Worm (Caenorhabditis elegans) whole organism, L1 larva: ENCODE data around the gene snx-13.
A peak's percentile ranks its signal among the peaks of the same experiment; 100 is the strongest.

Experiments
- C04F5.9 ChIP-seq: sonication (generic microtip); optimal IDR thresholded peaks from 2 replicates; lab custom pipeline; 2016; ENCODE audit warnings: missing genetic modification characterization, missing compliant biosample characterization
- F16B12.6 ChIP-seq: fragments of 150-350 bp; optimal IDR thresholded peaks from 2 replicates; lab custom pipeline; 2014; ENCODE audit warnings: missing biosample characterization, missing genetic modification characterization
- Y116A8C.19 ChIP-seq: sonication (generic microtip); optimal IDR thresholded peaks from 2 replicates; lab custom pipeline; 2016; ENCODE audit warnings: missing compliant biosample characterization, missing genetic modification characterization, borderline replicate concordance
- alr-1 ChIP-seq: fragments of 200-800 bp; sonication (Bioruptor generic); optimal IDR thresholded peaks from 2 replicates; lab custom pipeline; 2018; ENCODE audit warnings: borderline replicate concordance, mild to moderate bottlenecking, missing genetic modification characterization, missing compliant biosample characterization
- ceh-8 ChIP-seq: fragments of 200-800 bp; sonication (Bioruptor generic); optimal IDR thresholded peaks from 2 replicates; lab custom pipeline; 2018; ENCODE audit warnings: mild to moderate bottlenecking, missing genetic modification characterization, moderate library complexity, missing compliant biosample characterization
- ceh-90 ChIP-seq: sonication (generic microtip); optimal IDR thresholded peaks from 2 replicates; lab custom pipeline; 2016; ENCODE audit warnings: missing genetic modification characterization, missing compliant biosample characterization
- ces-1 ChIP-seq: fragments of 150-350 bp; optimal IDR thresholded peaks from 2 replicates; lab custom pipeline; 2014; ENCODE audit warnings: missing biosample characterization, missing genetic modification reagents, missing genetic modification characterization
- dpl-1 ChIP-seq, 3 experiments: fragments of 150-350 bp in 2 of 3; sonication (generic microtip) in 1 of 3; optimal IDR thresholded peaks; 2 replicates each; lab custom pipeline; 2014 to 2017; ENCODE audit warnings: missing biosample characterization in 3 of 3, missing genetic modification characterization in 3 of 3, missing genetic modification reagents in 3 of 3
- efl-1 ChIP-seq, 4 experiments: fragments of 150-350 bp; optimal IDR thresholded peaks in 3 of 4; peaks in 1 of 4; 1 replicate in 1 of 4; 2 replicates in 3 of 4; lab custom pipeline; 2014; ENCODE audit warnings: missing biosample characterization in 2 of 4, missing genetic modification characterization in 2 of 4, missing genetic modification reagents in 2 of 4
- egl-27 ChIP-seq, 2 experiments: fragments of 150-350 bp in 1 of 2; sonication (generic microtip); optimal IDR thresholded peaks; 3 replicates each; lab custom pipeline; 2017 to 2018; ENCODE audit warnings: missing biosample characterization in 2 of 2, missing genetic modification characterization in 2 of 2, missing genetic modification reagents in 2 of 2
- elt-3 ChIP-seq, 6 experiments: fragments of 150-350 bp in 1 of 6; sonication (generic microtip); optimal IDR thresholded peaks; 2 replicates each; lab custom pipeline; 2017 to 2018; ENCODE audit warnings: missing biosample characterization in 6 of 6, missing genetic modification characterization in 6 of 6, inconsistent platforms in 1 of 6
- ets-5 ChIP-seq: fragments of 200-800 bp; sonication (Bioruptor generic); IDR thresholded peaks from 2 replicates; pipeline ENCODE4 v1.3.6; 2022; ENCODE audit warnings: missing genetic modification characterization, missing compliant biosample characterization
- grh-1 ChIP-seq: fragments of 200-800 bp; sonication (Bioruptor generic); IDR thresholded peaks from 2 replicates; pipeline ENCODE4 v1.3.6; 2022; ENCODE audit warnings: missing genetic modification reagents, missing genetic modification characterization, missing compliant biosample characterization
- lin-14 ChIP-seq: fragments of 200-800 bp; sonication (Bioruptor generic); optimal IDR thresholded peaks from 2 replicates; lab custom pipeline; 2018; ENCODE audit warnings: mild to moderate bottlenecking, missing genetic modification characterization, moderate library complexity, missing compliant biosample characterization
- lin-35 ChIP-seq, 2 experiments: fragments of 150-350 bp; optimal IDR thresholded peaks; 2 replicates each; lab custom pipeline; 2014; ENCODE audit warnings: missing biosample characterization in 2 of 2, missing genetic modification characterization in 2 of 2, missing genetic modification reagents in 2 of 2
- lsy-2 ChIP-seq, 2 experiments: fragments of 150-350 bp; optimal IDR thresholded peaks; 2 replicates each; lab custom pipeline; 2014; ENCODE audit warnings: missing biosample characterization in 2 of 2, missing genetic modification characterization in 2 of 2
- mab-9 ChIP-seq: fragments of 200-800 bp; sonication (Bioruptor generic); IDR thresholded peaks from 2 replicates; pipeline ENCODE4 v1.3.6; 2022; ENCODE audit warnings: missing genetic modification reagents, missing genetic modification characterization, missing compliant biosample characterization
- nhr-11 ChIP-seq: fragments of 150-350 bp; optimal IDR thresholded peaks from 2 replicates; lab custom pipeline; 2014; ENCODE audit warnings: missing biosample characterization, missing genetic modification characterization
- nhr-19 ChIP-seq: fragments of 200-800 bp; sonication (Bioruptor generic); conservative IDR thresholded peaks from 2 replicates; pipeline ENCODE4 v1.3.6; 2022; ENCODE audit warnings: missing genetic modification characterization, missing compliant biosample characterization
- nhr-237 ChIP-seq: fragments of 150-350 bp; optimal IDR thresholded peaks from 2 replicates; lab custom pipeline; 2014; ENCODE audit warnings: missing biosample characterization, missing genetic modification characterization
- nhr-71 ChIP-seq: sonication (generic microtip); optimal IDR thresholded peaks from 2 replicates; lab custom pipeline; 2016; ENCODE audit warnings: mild to moderate bottlenecking, missing genetic modification characterization, moderate library complexity, missing compliant biosample characterization
- nhr-76 ChIP-seq: sonication (generic microtip); optimal IDR thresholded peaks from 2 replicates; lab custom pipeline; 2017; ENCODE audit warnings: missing biosample characterization, missing genetic modification characterization
- nhr-84 ChIP-seq: sonication (generic microtip); optimal IDR thresholded peaks from 2 replicates; lab custom pipeline; 2017; ENCODE audit warnings: missing biosample characterization, missing genetic modification characterization
- nhr-85 ChIP-seq: sonication (generic microtip); peaks from one replicate; lab custom pipeline; 2016; ENCODE audit warnings: missing genetic modification characterization, inconsistent platforms, missing compliant biosample characterization
- pqm-1 ChIP-seq: sonication (generic microtip); optimal IDR thresholded peaks from 3 replicates; lab custom pipeline; 2017; ENCODE audit warnings: missing biosample characterization, missing genetic modification characterization
- rnt-1 ChIP-seq: sonication (generic microtip); optimal IDR thresholded peaks from 2 replicates; lab custom pipeline; 2016; ENCODE audit warnings: mild to moderate bottlenecking, missing genetic modification characterization, moderate library complexity, missing compliant biosample characterization
- skn-1 ChIP-seq: fragments of 150-350 bp; optimal IDR thresholded peaks from 2 replicates; lab custom pipeline; 2014; ENCODE audit warnings: missing biosample characterization, missing genetic modification characterization
- snu-23 ChIP-seq: sonication (generic microtip); optimal IDR thresholded peaks from 2 replicates; lab custom pipeline; 2016; ENCODE audit warnings: missing genetic modification characterization, missing compliant biosample characterization
- sox-4 ChIP-seq: sonication (generic microtip); optimal IDR thresholded peaks from 2 replicates; lab custom pipeline; 2016; ENCODE audit warnings: missing genetic modification characterization, missing compliant biosample characterization
- unc-130 ChIP-seq: fragments of 150-350 bp; optimal IDR thresholded peaks from 2 replicates; lab custom pipeline; 2017; ENCODE audit warnings: missing biosample characterization, missing genetic modification characterization, inconsistent platforms
- unc-62 ChIP-seq: fragments of 150-350 bp; optimal IDR thresholded peaks from 2 replicates; lab custom pipeline; 2014; ENCODE audit warnings: missing biosample characterization, missing genetic modification reagents, missing genetic modification characterization
- unc-98 ChIP-seq: fragments of 200-800 bp; sonication (Bioruptor generic); IDR thresholded peaks from 2 replicates; pipeline ENCODE4 v1.3.6; 2022; ENCODE audit warnings: missing genetic modification characterization, missing compliant biosample characterization
- vab-15 ChIP-seq: sonication (generic microtip); optimal IDR thresholded peaks from 2 replicates; lab custom pipeline; 2017; ENCODE audit warnings: missing genotype, mild to moderate bottlenecking, missing genetic modification characterization, missing compliant biosample characterization
- xbp-1 ChIP-seq: sonication (generic microtip); optimal IDR thresholded peaks from 2 replicates; lab custom pipeline; 2016; ENCODE audit warnings: missing genetic modification characterization, missing compliant biosample characterization
- zag-1 ChIP-seq: fragments of 150-350 bp; optimal IDR thresholded peaks from 2 replicates; lab custom pipeline; 2014; ENCODE audit warnings: missing biosample characterization, missing genetic modification characterization

Gene snx-13

DNA sequence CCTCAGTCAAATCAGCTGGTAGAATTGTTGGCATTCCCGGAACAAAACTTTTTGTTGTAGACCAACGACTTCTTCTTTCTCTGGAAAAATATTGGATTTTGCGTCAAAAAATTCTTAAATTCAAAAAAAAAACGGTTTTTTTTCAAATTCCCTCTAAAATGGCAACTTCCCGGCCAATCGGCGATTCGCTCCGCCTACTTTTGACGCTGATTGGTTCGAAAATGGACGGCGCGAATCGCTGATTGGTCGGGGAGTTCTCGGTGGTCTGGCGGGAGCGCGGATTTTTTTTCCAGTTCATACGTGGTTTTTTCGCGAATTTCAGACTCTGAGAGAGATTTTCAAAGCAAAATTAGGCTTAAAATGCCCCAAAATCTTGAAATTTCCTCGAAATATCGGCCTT, 21.6 kb upstream of the snx-13 start:
- TF ChIP-seq dpl-1 (GFP tag; optimal IDR thresholded peaks at IDR 0.05; lab: Kevin White, UChicago) (peak in 1 of 3 experiments; percentile 11), efl-1 (optimal IDR thresholded peaks at IDR 0.05; lab: Kevin White, UChicago) (no peak), efl-1 (GFP tag; optimal IDR thresholded peaks at IDR 0.05 in 1 of 2; lab: Kevin White, UChicago) (peak; percentile 30 to 45), nhr-84 (tag; lab: Kevin White, UChicago) (no peak)

DNA sequence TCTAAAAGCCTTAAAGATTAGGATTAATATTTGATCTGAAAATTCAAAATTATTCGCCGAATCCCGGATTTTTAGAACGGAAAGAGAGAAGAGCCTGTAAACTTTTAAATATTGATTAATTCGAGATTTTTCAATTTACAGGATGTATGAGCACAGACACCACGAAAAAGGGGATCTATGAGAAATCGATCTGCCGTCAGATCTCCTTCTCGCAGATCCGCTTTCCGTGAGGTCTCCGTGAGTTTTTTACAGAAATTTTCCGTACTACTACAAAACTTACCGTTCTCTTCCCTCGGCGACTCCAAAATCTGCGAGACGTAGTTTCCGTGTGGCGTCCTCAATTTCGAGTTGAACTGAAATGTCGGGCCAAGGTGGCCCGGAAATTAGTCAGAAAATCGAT, 21.0 kb upstream of the snx-13 start:
- 0 out of 2 replicates have a peak, but pooled peaks have one; percentile 29 for TF ChIP-seq unc-98 (GFP tag; lab: Robert Waterston, UW)
- TF ChIP-seq ces-1 (GFP tag; lab: Kevin White, UChicago), result no peak

DNA sequence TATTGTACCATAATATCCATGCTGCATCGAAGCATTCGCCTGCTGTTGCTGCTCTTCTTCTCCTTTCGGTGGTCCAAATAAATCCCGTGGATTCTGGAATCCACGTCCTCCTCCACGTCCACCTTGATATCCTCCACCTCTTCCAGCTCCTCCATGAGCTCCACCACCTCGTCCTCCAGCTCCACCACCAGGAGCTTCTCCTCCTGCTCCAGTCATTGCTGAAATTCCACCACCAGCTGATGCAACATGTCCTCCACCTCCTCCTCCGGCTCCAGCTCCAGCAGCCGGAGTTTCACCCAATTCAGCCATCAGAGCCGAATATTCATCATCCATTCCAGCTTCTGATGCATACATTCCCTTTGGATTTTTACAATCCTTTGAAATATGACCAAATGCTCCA, 18.3 kb upstream of the snx-13 start:
- TF ChIP-seq vab-15, result no peak
- no peak for TF ChIP-seq unc-130
- no peak for TF ChIP-seq mab-9 (GFP tag; lab: Robert Waterston, UW)
- TF ChIP-seq egl-27 (tag; optimal IDR thresholded peaks at IDR 0.05; lab: Kevin White, UChicago), result no peak
- TF ChIP-seq F16B12.6 (tag; lab: Kevin White, UChicago), result no peak
- no peak for TF ChIP-seq ceh-8 (GFP tag; lab: Kevin White, UChicago)

DNA sequence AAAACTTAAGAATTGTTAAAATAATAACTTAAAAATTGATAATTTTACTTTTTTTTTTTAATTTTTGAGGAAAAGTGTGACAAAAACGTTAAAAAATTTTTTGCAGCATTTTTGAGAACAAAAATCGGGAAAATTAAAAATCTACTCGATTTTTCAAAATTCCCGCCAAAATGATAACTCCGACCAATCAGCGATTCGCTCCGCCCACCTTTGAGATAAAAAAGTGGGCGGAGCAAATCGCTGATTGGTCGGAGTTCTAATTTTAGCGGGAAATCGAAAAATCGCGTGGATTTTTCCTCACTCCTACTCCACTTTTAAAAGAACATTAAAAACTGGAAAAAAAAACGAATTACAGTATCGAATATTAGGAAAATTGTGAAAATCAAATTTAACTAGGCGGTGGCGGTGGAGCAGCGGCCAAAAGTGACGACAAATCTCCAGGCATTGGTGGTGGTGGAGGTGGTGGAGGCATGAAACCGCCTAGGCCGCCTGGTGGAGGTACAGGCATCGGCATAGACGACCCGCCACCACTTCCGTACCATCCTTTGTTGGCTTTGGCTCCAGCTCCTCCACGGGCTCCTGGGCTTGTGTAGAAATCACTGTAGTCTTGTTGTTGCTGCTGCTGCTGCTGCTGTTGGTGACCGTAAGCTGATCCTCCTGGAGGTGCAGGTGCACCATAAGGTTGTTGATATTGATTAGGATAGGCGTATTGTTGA, 17.1 kb upstream of the snx-13 start:
- TF ChIP-seq C04F5.9 (tag; lab: Kevin White, UChicago) (no peak), lin-35 (GFP tag; optimal IDR thresholded peaks at IDR 0.05; lab: Kevin White, UChicago) (no peak), dpl-1 (GFP tag; optimal IDR thresholded peaks at IDR 0.05; lab: Kevin White, UChicago) (peak in 2 of 3 experiments; percentile 20 to 38), sox-4 (tag; lab: Kevin White, UChicago) (no peak), efl-1 (optimal IDR thresholded peaks at IDR 0.05; lab: Kevin White, UChicago) (peak; percentile 17 to 22), efl-1 (GFP tag; optimal IDR thresholded peaks at IDR 0.05 in 1 of 2; lab: Kevin White, UChicago) (peak in 1 of 2 experiments; percentile 72)

DNA sequence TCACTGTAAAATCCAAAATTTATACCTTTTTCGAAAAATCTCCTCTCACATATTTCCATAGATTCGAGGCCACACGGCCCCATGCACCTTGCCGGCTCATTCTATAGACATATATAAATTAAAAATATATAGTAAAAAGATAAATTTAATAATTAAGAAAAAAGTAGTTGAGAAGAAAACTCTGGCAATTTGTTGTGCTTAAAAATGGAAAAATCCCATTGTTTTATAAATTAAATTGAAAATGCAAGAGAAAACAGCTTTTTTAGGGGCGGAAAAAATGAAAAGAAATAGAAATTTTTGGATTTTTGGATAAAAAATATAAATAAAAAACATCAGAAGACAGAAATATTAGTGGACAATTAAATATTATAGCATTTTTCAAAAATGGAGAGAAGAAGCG, 16.4 kb upstream of the snx-13 start, which contains the start of gene Y116A8C.30:
Gene Y116A8C.30 (minus strand): TSS at position 101 of the 400 bp plus-strand sequence.
- peak; percentile 30 for TF ChIP-seq nhr-85 (tag; lab: Kevin White, UChicago)
- no peak for TF ChIP-seq unc-62 (GFP tag; lab: Kevin White, UChicago)
- TF ChIP-seq nhr-76 (tag; lab: Kevin White, UChicago), result no peak
- TF ChIP-seq alr-1 (tag; lab: Kevin White, UChicago), result no peak
- TF ChIP-seq rnt-1, result no peak
- no peak for TF ChIP-seq efl-1 (optimal IDR thresholded peaks at IDR 0.05; lab: Kevin White, UChicago)
- no peak for TF ChIP-seq efl-1 (GFP tag; optimal IDR thresholded peaks at IDR 0.05 in 1 of 2; lab: Kevin White, UChicago)

DNA sequence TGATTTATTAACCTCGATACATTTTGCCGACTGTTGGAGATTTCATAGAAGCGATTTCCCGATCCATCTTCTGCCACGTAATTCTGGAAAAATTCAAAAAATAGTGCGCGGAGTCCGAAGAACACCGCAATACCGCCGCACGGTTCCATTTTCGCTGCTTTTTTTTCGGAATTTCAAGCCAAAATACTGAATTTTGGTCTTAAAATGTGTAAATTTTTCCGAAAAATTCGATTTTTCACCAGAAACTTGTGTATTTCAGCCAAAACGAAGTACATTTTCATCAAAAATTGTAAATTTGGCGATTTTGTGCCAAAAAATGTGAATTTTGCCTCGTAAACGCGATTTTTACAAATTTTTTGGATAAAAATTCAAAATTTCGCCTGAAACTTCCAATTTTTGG, 15.9 kb upstream of the snx-13 start:
- TF ChIP-seq efl-1 (optimal IDR thresholded peaks at IDR 0.05; lab: Kevin White, UChicago) (no peak), efl-1 (GFP tag; optimal IDR thresholded peaks at IDR 0.05 in 1 of 2; lab: Kevin White, UChicago) (peak in 1 of 2 experiments; percentile 29), lin-14 (GFP tag; lab: Kevin White, UChicago) (no peak), xbp-1 (tag; lab: Kevin White, UChicago) (no peak), ets-5 (no peak)

DNA sequence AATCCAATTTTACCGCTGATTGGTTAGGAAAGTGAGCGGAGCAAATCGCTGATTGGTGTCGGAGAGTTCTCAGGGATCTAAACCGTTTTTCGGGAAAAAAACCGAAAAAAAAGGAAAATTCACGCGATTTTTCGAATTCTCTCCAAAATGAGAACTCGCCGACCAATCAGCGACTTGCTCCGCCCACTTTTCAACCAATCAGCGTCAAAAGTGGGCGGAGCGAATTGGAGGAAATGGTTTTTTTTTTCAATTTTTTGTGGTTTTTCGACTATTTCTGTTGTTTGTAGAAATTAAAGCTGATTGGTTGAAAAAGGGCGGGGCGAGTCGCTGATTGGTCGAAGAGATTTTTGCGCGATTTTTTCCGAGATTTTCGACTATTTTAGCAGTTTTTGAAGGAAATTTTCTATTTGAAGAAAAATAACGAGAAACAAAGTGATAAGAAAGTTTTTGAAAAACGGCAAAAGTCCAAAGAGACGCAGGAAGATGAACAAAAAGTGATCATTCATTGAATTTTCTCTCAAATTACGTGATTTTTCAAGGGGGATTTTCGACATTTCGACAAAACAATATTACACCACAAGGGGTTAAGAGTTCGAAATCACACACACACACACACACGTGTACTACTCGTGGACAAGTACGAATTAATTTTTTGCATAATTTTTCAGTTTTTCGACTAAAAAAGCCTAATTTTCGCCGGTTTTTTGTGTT, 13.5 kb upstream of the snx-13 start:
- TF ChIP-seq ceh-90 (tag; lab: Kevin White, UChicago) (no peak), snu-23 (peak; percentile 42), nhr-11 (tag; lab: Kevin White, UChicago) (no peak), pqm-1 (tag; lab: Kevin White, UChicago) (no peak), elt-3 (tag; optimal IDR thresholded peaks at IDR 0.05; lab: Kevin White, UChicago) (no peak), Y116A8C.19 (tag; lab: Kevin White, UChicago) (no peak), nhr-71 (tag; lab: Kevin White, UChicago) (peak; percentile 17), nhr-19 (GFP tag; lab: Robert Waterston, UW) (peak; percentile 34; the same call in 1 of the 2 replicates), zag-1 (no peak), skn-1 (tag; lab: Kevin White, UChicago) (no peak), lin-35 (GFP tag; optimal IDR thresholded peaks at IDR 0.05; lab: Kevin White, UChicago) (peak in 1 of 2 experiments; percentile 15), efl-1 (optimal IDR thresholded peaks at IDR 0.05; lab: Kevin White, UChicago) (no peak), efl-1 (GFP tag; optimal IDR thresholded peaks at IDR 0.05 in 1 of 2; lab: Kevin White, UChicago) (no peak), rnt-1 (peak; percentile 36), nhr-84 (tag; lab: Kevin White, UChicago) (no peak), mab-9 (GFP tag; lab: Robert Waterston, UW) (no peak), nhr-237 (tag; lab: Kevin White, UChicago) (no peak), nhr-85 (tag; lab: Kevin White, UChicago) (no peak), grh-1 (GFP tag; lab: Robert Waterston, UW) (no peak), lsy-2 (tag; optimal IDR thresholded peaks at IDR 0.05; lab: Kevin White, UChicago) (peak in 1 of 2 experiments; percentile 11)
